Worm (Caenorhabditis elegans): ENCODE data around the gene str-87.

DNA sequence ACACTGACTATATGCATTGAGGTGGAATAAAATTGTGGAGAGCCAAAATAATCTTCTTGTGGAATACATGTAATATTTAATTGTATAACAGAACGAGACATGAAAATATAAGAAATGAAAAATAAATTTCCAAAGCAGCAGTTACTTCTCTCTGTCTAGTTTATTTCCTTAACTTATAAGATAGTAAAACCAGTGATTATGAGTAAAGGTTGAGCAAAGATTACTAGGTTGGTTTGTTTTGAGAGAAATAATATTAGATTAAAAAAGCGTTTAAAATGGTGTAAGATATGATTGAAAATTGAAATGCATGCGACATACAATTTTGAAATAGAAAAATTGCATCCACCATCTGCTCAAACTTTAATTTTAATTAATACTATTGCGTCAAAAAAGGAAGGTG lies 25.8 kb upstream of the str-87 start, which contains the start of gene srh-201:
- TF ChIP-seq flt-1 (GFP tag; IDR thresholded peaks at IDR 0.05) (no peak), T22C8.4 (GFP tag; IDR thresholded peaks at IDR 0.05) (no peak), ztf-29 (GFP tag; IDR thresholded peaks at IDR 0.05) (no peak), tab-1 (GFP tag; IDR thresholded peaks at IDR 0.05) (no peak)
